Fruit fly (Drosophila melanogaster) whole organism, adult: ENCODE measurements around the gene Rhau.

Experiments used
- CG11617 ChIP-seq: fragments of 200-800 bp; sonication (Bioruptor generic); optimal IDR thresholded peaks from 2 replicates; lab custom pipeline; 2017; ENCODE audit warnings: mild to moderate bottlenecking, missing biosample characterization, missing genetic modification reagents, missing genetic modification characterization
- CG14711 ChIP-seq: fragments of 200-800 bp; sonication (Bioruptor generic); optimal IDR thresholded peaks from 2 replicates; lab custom pipeline; 2018; ENCODE audit warnings: missing biosample characterization, mild to moderate bottlenecking, missing genetic modification characterization, moderate library complexity
- CG1620 ChIP-seq: fragments of 200-800 bp; sonication (Bioruptor generic); optimal IDR thresholded peaks from 2 replicates; lab custom pipeline; 2016; ENCODE audit warnings: missing biosample characterization, missing genetic modification characterization
- CG5204 ChIP-seq: fragments of 200-800 bp; sonication (Bioruptor generic); optimal IDR thresholded peaks from 2 replicates; lab custom pipeline; 2016; ENCODE audit warnings: missing biosample characterization, missing genetic modification characterization
- CG7045 ChIP-seq: fragments of 200-800 bp; sonication (Bioruptor generic); optimal IDR thresholded peaks from 2 replicates; lab custom pipeline; 2017; ENCODE audit warnings: missing biosample characterization, mild to moderate bottlenecking, missing genetic modification characterization
- CG7101 ChIP-seq: fragments of 200-800 bp; sonication (Bioruptor generic); optimal IDR thresholded peaks from 2 replicates; lab custom pipeline; 2018; ENCODE audit warnings: missing biosample characterization, mild to moderate bottlenecking, missing genetic modification characterization, moderate library complexity
- Hr96 ChIP-seq: fragments of 200-800 bp; sonication (Bioruptor generic); optimal IDR thresholded peaks from 2 replicates; lab custom pipeline; 2016; ENCODE audit warnings: missing biosample characterization, missing genetic modification characterization
- cnc ChIP-seq, 2 experiments: fragments of >200 bp; optimal IDR thresholded peaks; 2 replicates each; lab custom pipeline; 2017
- kay ChIP-seq: fragments of 200-800 bp; sonication (Bioruptor generic); peaks from one replicate; lab custom pipeline; 2016; ENCODE audit warnings: missing biosample characterization, missing genetic modification characterization, borderline replicate concordance
- ovo ChIP-seq: fragments of 200-800 bp; sonication (Bioruptor generic); optimal IDR thresholded peaks from 2 replicates; lab custom pipeline; 2016; ENCODE audit warnings: missing biosample characterization, missing genetic modification characterization
- pad ChIP-seq: fragments of 200-800 bp; sonication (Bioruptor generic); optimal IDR thresholded peaks from 3 replicates; lab custom pipeline; 2017; ENCODE audit warnings: missing biosample characterization, missing genetic modification characterization, mild to moderate bottlenecking, moderate library complexity, missing genetic modification reagents
- toe ChIP-seq: fragments of 200-800 bp; sonication (Bioruptor generic); optimal IDR thresholded peaks from 2 replicates; lab custom pipeline; 2016; ENCODE audit warnings: missing biosample characterization, missing genetic modification characterization

DNA sequence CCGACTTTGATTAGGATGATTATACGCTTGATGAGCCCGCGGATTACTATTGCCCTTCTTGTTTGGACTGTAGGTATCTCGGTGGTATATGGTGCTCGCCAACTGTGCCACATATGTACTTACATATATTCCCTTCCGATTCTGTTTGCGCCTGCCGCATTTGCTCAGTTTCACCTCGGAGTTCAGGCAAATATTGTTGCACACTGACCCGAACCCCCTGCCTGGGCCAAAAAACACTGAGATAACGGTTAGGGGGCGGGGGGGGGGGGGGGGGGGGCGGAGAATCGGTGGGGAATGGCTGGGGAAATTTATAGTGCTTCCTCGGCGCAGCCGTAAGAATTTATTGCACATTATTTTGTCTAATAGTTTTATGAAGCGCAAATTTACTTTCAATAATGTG is 18.2 kb upstream of the Rhau start:
- TF ChIP-seq Hr96 (GFP tag; lab: Kevin White, UChicago) = no peak
- TF ChIP-seq cnc (optimal IDR thresholded peaks at IDR 0.05; lab: Kevin White, UChicago) = no peak
- no peak for TF ChIP-seq pad
- no peak for TF ChIP-seq kay (GFP tag; lab: Kevin White, UChicago)
- no peak for TF ChIP-seq toe (GFP tag; lab: Kevin White, UChicago)
- no peak for TF ChIP-seq CG14711 (tag; lab: Kevin White, UChicago)
- TF ChIP-seq CG11617 (GFP tag; lab: Kevin White, UChicago) = no peak
- no peak for TF ChIP-seq CG7045 (GFP tag; lab: Kevin White, UChicago)
- TF ChIP-seq CG1620 (GFP tag; lab: Kevin White, UChicago) = no peak
- TF ChIP-seq CG5204 (GFP tag; lab: Kevin White, UChicago) = no peak
- no peak for TF ChIP-seq CG7101 (tag; lab: Kevin White, UChicago)
- TF ChIP-seq ovo (GFP tag; lab: Kevin White, UChicago) = no peak
